Worm (Caenorhabditis elegans): ENCODE data around the gene T25F10.3.

T25F10.3 gene

DNA sequence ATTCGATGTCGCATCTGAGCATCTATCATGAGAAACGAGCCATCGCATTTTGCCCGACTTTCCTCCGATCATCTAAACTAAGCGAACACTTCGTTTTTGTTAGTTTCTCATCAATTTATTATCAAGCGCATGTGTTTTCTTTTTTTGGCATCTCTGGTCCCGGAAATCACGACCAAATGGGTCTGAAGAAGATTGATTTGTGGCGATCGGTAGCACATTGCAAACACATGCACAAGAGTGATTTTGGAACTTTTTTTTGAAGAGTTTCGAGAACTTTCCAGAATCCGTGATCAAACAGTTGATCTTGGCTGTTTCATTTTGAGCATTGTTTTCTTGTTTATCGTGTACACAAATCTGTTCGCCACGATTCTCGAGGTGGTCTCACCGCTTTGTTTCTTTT, 8.4 kb downstream of the T25F10.3 start:
- TF ChIP-seq zip-5 (tag; optimal IDR thresholded peaks at IDR 0.05) (no peak), fkh-10 (GFP tag; optimal IDR thresholded peaks at IDR 0.05) (no peak), C08G9.2 (tag; optimal IDR thresholded peaks at IDR 0.05) (no peak), pros-1 (tag; optimal IDR thresholded peaks at IDR 0.05) (no peak), odd-2 (tag; optimal IDR thresholded peaks at IDR 0.05) (no peak), ceh-22 (tag; optimal IDR thresholded peaks at IDR 0.05) (no peak), pqm-1 (tag; optimal IDR thresholded peaks at IDR 0.05) (no peak), elt-4 (tag; optimal IDR thresholded peaks at IDR 0.05) (no peak), eyg-1 (tag; optimal IDR thresholded peaks at IDR 0.05) (no peak), unc-86 (tag; optimal IDR thresholded peaks at IDR 0.05) (no peak), unc-42 (tag; optimal IDR thresholded peaks at IDR 0.05) (no peak), lim-6 (tag; optimal IDR thresholded peaks at IDR 0.05) (no peak), sox-2 (GFP tag; IDR thresholded peaks at IDR 0.05) (no peak)

DNA sequence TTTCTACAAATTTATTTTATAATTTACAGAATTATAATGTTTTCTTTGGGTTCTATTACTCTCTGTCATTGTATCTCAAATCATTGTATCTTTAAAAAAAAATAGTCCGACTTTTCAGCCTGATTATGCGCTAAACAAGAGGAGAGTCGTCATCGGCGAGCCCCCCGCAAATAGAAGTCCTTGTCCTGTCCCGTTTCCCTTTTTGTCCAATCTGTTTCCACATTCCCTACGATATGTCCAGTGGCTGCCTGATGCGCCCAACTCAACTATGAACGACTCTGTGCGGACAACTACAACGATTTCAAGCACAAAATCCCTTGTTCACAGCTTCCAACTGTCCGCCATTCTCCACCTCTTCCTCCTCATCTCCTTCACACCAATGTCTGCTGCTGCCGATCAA, 13.1 kb downstream of the T25F10.3 start, which contains the start of gene dbl-1:
Gene dbl-1, plus strand, starts transcription at position 119 of the 400 bp plus-strand sequence.
- no peak for TF ChIP-seq hlh-13 (GFP tag; optimal IDR thresholded peaks at IDR 0.05)
- TF ChIP-seq sdc-2 (tag; optimal IDR thresholded peaks at IDR 0.05): peak; percentile 11
- no peak for TF ChIP-seq hlh-8 (tag; optimal IDR thresholded peaks at IDR 0.05)
- TF ChIP-seq npax-4 (tag; optimal IDR thresholded peaks at IDR 0.05): no peak
- TF ChIP-seq fkh-10 (GFP tag; optimal IDR thresholded peaks at IDR 0.05): no peak
- TF ChIP-seq mec-3 (tag; optimal IDR thresholded peaks at IDR 0.05; ENCODE audit: borderline replicate concordance): no peak
- no peak for TF ChIP-seq ceh-24 (tag; optimal IDR thresholded peaks at IDR 0.05)
- no peak for TF ChIP-seq unc-42 (tag; optimal IDR thresholded peaks at IDR 0.05)
- no peak for TF ChIP-seq ceh-14 (tag; optimal IDR thresholded peaks at IDR 0.05)

DNA sequence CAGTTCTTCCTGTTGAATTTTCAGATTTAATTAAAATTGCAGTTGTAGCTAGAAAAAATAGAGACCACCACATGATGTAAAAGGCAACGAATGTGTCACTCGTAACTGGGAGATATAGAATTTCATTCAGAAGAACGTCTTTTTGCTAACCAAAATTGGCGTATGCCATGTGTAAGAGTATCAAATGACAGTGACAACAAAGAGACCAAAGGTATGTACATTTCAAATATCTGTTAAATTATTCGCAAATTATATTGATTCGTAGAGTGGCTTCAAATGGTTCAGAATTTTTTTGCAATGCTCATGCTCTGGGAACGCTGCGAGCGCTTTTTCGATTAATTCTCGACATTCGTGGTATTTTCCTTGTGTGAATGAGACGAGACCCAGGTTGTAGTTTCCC, 17.5 kb downstream of the T25F10.3 start, which contains the start of gene T25F10.4:
Gene T25F10.4, minus strand, starts transcription at position 101 of the 400 bp plus-strand sequence.
- TF ChIP-seq ahr-1 (tag; optimal IDR thresholded peaks at IDR 0.05): no peak
- TF ChIP-seq nhr-232 (tag; optimal IDR thresholded peaks at IDR 0.05): no peak
- TF ChIP-seq ceh-2 (tag; optimal IDR thresholded peaks at IDR 0.05): no peak
- no peak for TF ChIP-seq mec-3 (tag; optimal IDR thresholded peaks at IDR 0.05; ENCODE audit: borderline replicate concordance)
- no peak for TF ChIP-seq hlh-8 (tag; optimal IDR thresholded peaks at IDR 0.05)
- TF ChIP-seq ceh-31 (tag; optimal IDR thresholded peaks at IDR 0.05): no peak
- TF ChIP-seq pros-1 (tag; optimal IDR thresholded peaks at IDR 0.05): no peak
- no peak for TF ChIP-seq che-1 (tag; optimal IDR thresholded peaks at IDR 0.05)
- TF ChIP-seq ets-4 (tag; optimal IDR thresholded peaks at IDR 0.05): no peak
- no peak for TF ChIP-seq unc-3 (GFP tag; conservative IDR thresholded peaks at IDR 0.05)
- TF ChIP-seq unc-3 (tag; optimal IDR thresholded peaks at IDR 0.05): no peak
- no peak for TF ChIP-seq ceh-45 (GFP tag; IDR thresholded peaks at IDR 0.05)
- no peak for TF ChIP-seq dmd-4 (tag; optimal IDR thresholded peaks at IDR 0.05; ENCODE audit: borderline replicate concordance)
- no peak for TF ChIP-seq ttx-3 (tag; optimal IDR thresholded peaks at IDR 0.05)
- TF ChIP-seq nhr-11 (tag; optimal IDR thresholded peaks at IDR 0.05): no peak

DNA sequence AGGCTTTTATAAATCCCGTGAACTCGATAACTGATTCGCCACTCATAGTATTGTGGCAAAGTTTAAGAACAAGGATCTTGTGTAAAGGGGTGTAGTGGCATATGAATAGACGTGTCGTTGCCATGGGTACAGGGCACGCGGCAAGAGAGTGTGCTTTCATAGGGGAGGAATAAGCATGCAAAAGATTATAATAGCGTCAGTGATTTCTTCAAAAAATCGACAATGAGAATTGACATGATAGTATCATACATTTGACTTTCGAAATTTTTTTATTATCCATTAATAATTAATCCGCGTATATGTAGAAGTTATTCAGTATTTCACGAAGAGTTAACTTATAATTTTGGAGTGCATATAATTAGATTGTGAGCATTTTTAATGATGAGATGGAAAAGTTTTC, 20.1 kb downstream of the T25F10.3 start, which contains the start of gene bbs-8:
Gene bbs-8, minus strand, starts transcription at position 101 of the 400 bp plus-strand sequence.
- TF ChIP-seq pha-2 (tag; optimal IDR thresholded peaks at IDR 0.05) (no peak), ceh-31 (tag; optimal IDR thresholded peaks at IDR 0.05) (no peak), pha-4 (tag; optimal IDR thresholded peaks at IDR 0.05) (no peak), ceh-2 (tag; optimal IDR thresholded peaks at IDR 0.05) (no peak), ceh-6 (GFP tag; optimal IDR thresholded peaks at IDR 0.05) (no peak), ceh-22 (tag; optimal IDR thresholded peaks at IDR 0.05) (no peak), unc-3 (GFP tag; conservative IDR thresholded peaks at IDR 0.05) (no peak), unc-3 (tag; optimal IDR thresholded peaks at IDR 0.05) (no peak), zip-5 (tag; optimal IDR thresholded peaks at IDR 0.05) (no peak), ceh-18 (tag; optimal IDR thresholded peaks at IDR 0.05) (no peak), T23F11.4 (GFP tag; optimal IDR thresholded peaks at IDR 0.05) (no peak), mec-3 (tag; optimal IDR thresholded peaks at IDR 0.05; ENCODE audit: borderline replicate concordance) (no peak), nfya-1 (tag; optimal IDR thresholded peaks at IDR 0.05) (no peak), ceh-34 (tag; optimal IDR thresholded peaks at IDR 0.05) (no peak), pros-1 (tag; optimal IDR thresholded peaks at IDR 0.05) (no peak), Y22D7AL.16 (tag; optimal IDR thresholded peaks at IDR 0.05) (no peak), npax-4 (tag; optimal IDR thresholded peaks at IDR 0.05) (no peak), fax-1 (tag; optimal IDR thresholded peaks at IDR 0.05) (no peak)
